Worm (Caenorhabditis elegans) whole organism, late embryonic: Measurements from ENCODE around the gene R160.13.

ENCODE experiments used
- F13H6.1 ChIP-seq: sonication (generic microtip); optimal IDR thresholded peaks from 2 replicates; lab custom pipeline; 2016; ENCODE audit warnings: missing genetic modification characterization, missing compliant biosample characterization
- ama-1 ChIP-seq: fragments of 150-350 bp; optimal IDR thresholded peaks from 2 replicates; lab custom pipeline; 2014
- ceh-18 ChIP-seq: sonication (generic microtip); optimal IDR thresholded peaks from 2 replicates; lab custom pipeline; 2016; ENCODE audit warnings: missing genetic modification characterization, missing compliant biosample characterization
- ceh-6 ChIP-seq: fragments of 200-800 bp; sonication (Bioruptor generic); optimal IDR thresholded peaks from 2 replicates; lab custom pipeline; 2018; ENCODE audit warnings: mild to moderate bottlenecking, missing genetic modification characterization, missing compliant biosample characterization
- ceh-9 ChIP-seq: sonication (generic microtip); optimal IDR thresholded peaks from 2 replicates; lab custom pipeline; 2016; ENCODE audit warnings: mild to moderate bottlenecking, missing genetic modification characterization, inconsistent platforms, missing compliant biosample characterization
- dve-1 ChIP-seq: sonication (generic microtip); optimal IDR thresholded peaks from 2 replicates; lab custom pipeline; 2017; ENCODE audit warnings: antibody characterized with exemption, mild to moderate bottlenecking, missing genetic modification characterization, missing compliant biosample characterization
- elt-2 ChIP-seq: sonication (generic microtip); optimal IDR thresholded peaks from 2 replicates; lab custom pipeline; 2016; ENCODE audit warnings: missing genetic modification reagents, missing genetic modification characterization, missing compliant biosample characterization
- ets-4 ChIP-seq: sonication (generic microtip); optimal IDR thresholded peaks from 2 replicates; lab custom pipeline; 2016; ENCODE audit warnings: missing genetic modification characterization, missing compliant biosample characterization
- fkh-10 ChIP-seq: fragments of 150-350 bp; optimal IDR thresholded peaks from 2 replicates; lab custom pipeline; 2014; ENCODE audit warnings: missing biosample characterization, missing genetic modification reagents, missing genetic modification characterization
- hlh-30 ChIP-seq: sonication (generic microtip); optimal IDR thresholded peaks from 2 replicates; lab custom pipeline; 2017; ENCODE audit warnings: antibody characterized with exemption, missing genetic modification characterization, missing compliant biosample characterization; ENCODE audit not compliant: insufficient read depth
- madf-2 ChIP-seq: sonication (generic microtip); optimal IDR thresholded peaks from 2 replicates; lab custom pipeline; 2017; ENCODE audit warnings: missing genetic modification characterization, missing compliant biosample characterization
- rnt-1 ChIP-seq: sonication (generic microtip); optimal IDR thresholded peaks from 2 replicates; lab custom pipeline; 2016; ENCODE audit warnings: missing genetic modification characterization, missing compliant biosample characterization

DNA sequence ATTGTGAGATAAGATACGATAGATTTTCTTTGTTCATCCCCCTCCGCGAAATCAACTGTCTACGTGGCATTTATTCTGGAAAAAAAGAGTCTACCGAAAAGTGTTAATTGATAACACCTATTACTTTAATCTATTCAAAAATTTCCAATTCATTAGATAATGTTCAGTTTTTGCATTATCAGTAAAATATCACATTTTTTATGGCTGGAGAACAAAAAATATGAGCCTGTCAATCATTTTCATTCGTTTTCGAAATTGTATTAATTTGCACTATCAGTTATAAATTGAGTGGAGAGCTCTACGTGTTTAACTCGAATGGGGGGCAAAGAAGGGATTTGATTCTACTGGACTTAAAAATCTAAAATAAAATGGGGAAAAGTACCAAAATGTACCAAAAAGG is 12.3 kb downstream of the R160.13 start:
- TF ChIP-seq ceh-6 (GFP tag; lab: Kevin White, UChicago) (no peak), rnt-1 (tag; lab: Kevin White, UChicago) (no peak), ets-4 (no peak), hlh-30 (tag; lab: Kevin White, UChicago) (no peak), fkh-10 (GFP tag; lab: Kevin White, UChicago) (no peak), madf-2 (tag; lab: Kevin White, UChicago) (no peak), dve-1 (no peak), ceh-18 (tag; lab: Kevin White, UChicago) (no peak), F13H6.1 (tag; lab: Kevin White, UChicago) (no peak), ama-1 (lab: Kevin White, UChicago) (no peak), elt-2 (tag; lab: Kevin White, UChicago) (no peak), ceh-9 (tag; lab: Kevin White, UChicago) (no peak)
